Worm (Caenorhabditis elegans) whole organism, L3 larva: Measurements from ENCODE around the gene srh-220.

Source experiments
- ceh-16 ChIP-seq: sonication (generic microtip); optimal IDR thresholded peaks from 2 replicates; lab custom pipeline; 2017; ENCODE audit warnings: missing biosample characterization, missing genetic modification characterization
- daf-12 ChIP-seq: fragments of 150-350 bp; optimal IDR thresholded peaks from 2 replicates; lab custom pipeline; 2014; ENCODE audit warnings: missing biosample characterization, missing genetic modification reagents, missing genetic modification characterization
- elt-1 ChIP-seq: fragments of 150-350 bp; optimal IDR thresholded peaks from 2 replicates; lab custom pipeline; 2014; ENCODE audit warnings: missing biosample characterization, missing genetic modification characterization
- nhr-12 ChIP-seq: fragments of 150-350 bp; optimal IDR thresholded peaks from 2 replicates; lab custom pipeline; 2014; ENCODE audit warnings: missing biosample characterization, missing genetic modification characterization
- nhr-28 ChIP-seq: fragments of 150-350 bp; optimal IDR thresholded peaks from 2 replicates; lab custom pipeline; 2014; ENCODE audit warnings: missing biosample characterization, missing genetic modification characterization
- nhr-76 ChIP-seq: fragments of 150-350 bp; sonication (generic microtip); optimal IDR thresholded peaks from 5 replicates; lab custom pipeline; 2014; ENCODE audit warnings: missing biosample characterization, missing genetic modification characterization
- nhr-77 ChIP-seq: fragments of 150-350 bp; optimal IDR thresholded peaks from 2 replicates; lab custom pipeline; 2014; ENCODE audit warnings: missing biosample characterization, missing genetic modification characterization
- skn-1 ChIP-seq: fragments of 150-350 bp; optimal IDR thresholded peaks from 2 replicates; lab custom pipeline; 2014; ENCODE audit warnings: missing biosample characterization, missing genetic modification characterization
- ztf-11 ChIP-seq: fragments of 150-350 bp; optimal IDR thresholded peaks from 2 replicates; lab custom pipeline; 2014; ENCODE audit warnings: missing biosample characterization, missing genetic modification characterization

ce11 chrIV:4013621-4014020 is 35.8 kb upstream of the srh-220 start:
- TF ChIP-seq nhr-77 (tag; lab: Kevin White, UChicago) (no peak), daf-12 (tag; lab: Kevin White, UChicago) (no peak), nhr-12 (tag; lab: Kevin White, UChicago) (no peak), nhr-76 (tag; lab: Kevin White, UChicago) (no peak), ztf-11 (tag; lab: Kevin White, UChicago) (no peak), elt-1 (tag; lab: Kevin White, UChicago) (no peak), nhr-28 (tag; lab: Kevin White, UChicago) (no peak), skn-1 (tag; lab: Kevin White, UChicago) (no peak), ceh-16 (tag; lab: Kevin White, UChicago) (no peak)
